Fruit fly (Drosophila melanogaster) whole organism, embryonic: ENCODE data around the gene CG6937.

ENCODE experiments used
- Doc2 ChIP-seq: fragments of 200-800 bp; sonication (Bioruptor generic); IDR thresholded peaks from 2 replicates; pipeline ENCODE4 v1.3.6; 2022; ENCODE audit warnings: missing biosample characterization, missing genetic modification characterization
- ttk ChIP-seq: fragments of 200-800 bp; sonication (Bioruptor generic); IDR thresholded peaks from 2 replicates; pipeline ENCODE4 v2.1.2; 2022; ENCODE audit warnings: missing biosample characterization, missing genetic modification characterization
- unc-4 ChIP-seq: fragments of 200-800 bp; sonication (Bioruptor generic); IDR thresholded peaks from 2 replicates; pipeline ENCODE4 v1.3.6; 2022; ENCODE audit warnings: missing biosample characterization, missing genetic modification characterization; ENCODE audit not compliant: partially characterized antibody

dm6 chr3R:22626842-22627392 is 42.3 kb downstream of the CG6937 start:
- TF ChIP-seq ttk (GFP tag; lab: Robert Waterston, UW) (no peak), Doc2 (no peak), unc-4 (GFP tag; lab: Robert Waterston, UW) (no peak)
